Worm (Caenorhabditis elegans) whole organism, L1 larva: ENCODE results near the gene Y56A3A.28.

Experiments
- C04F5.9 ChIP-seq: sonication (generic microtip); optimal IDR thresholded peaks from 2 replicates; lab custom pipeline; 2016; ENCODE audit warnings: missing genetic modification characterization, missing compliant biosample characterization
- C16A3.4 ChIP-seq: fragments of 150-350 bp; optimal IDR thresholded peaks from 2 replicates; lab custom pipeline; 2014; ENCODE audit warnings: missing biosample characterization, missing genetic modification characterization
- blmp-1 ChIP-seq: fragments of 150-350 bp; optimal IDR thresholded peaks from 2 replicates; lab custom pipeline; 2014; ENCODE audit warnings: missing biosample characterization, missing genetic modification characterization
- ceh-88 ChIP-seq: fragments of 200-800 bp; sonication (Bioruptor generic); IDR thresholded peaks from 2 replicates; pipeline ENCODE4 v1.3.6; 2022; ENCODE audit warnings: missing genetic modification characterization, missing compliant biosample characterization
- dpl-1 ChIP-seq, 3 experiments: fragments of 150-350 bp in 2 of 3; sonication (generic microtip) in 1 of 3; optimal IDR thresholded peaks; 2 replicates each; lab custom pipeline; 2014 to 2017; ENCODE audit warnings: missing biosample characterization in 3 of 3, missing genetic modification characterization in 3 of 3, missing genetic modification reagents in 3 of 3
- dsc-1 ChIP-seq: sonication (generic microtip); optimal IDR thresholded peaks from 2 replicates; lab custom pipeline; 2016; ENCODE audit warnings: mild to moderate bottlenecking, missing genetic modification characterization, missing compliant biosample characterization
- efl-1 ChIP-seq, 4 experiments: fragments of 150-350 bp; optimal IDR thresholded peaks in 3 of 4; peaks in 1 of 4; 1 replicate in 1 of 4; 2 replicates in 3 of 4; lab custom pipeline; 2014; ENCODE audit warnings: missing biosample characterization in 2 of 4, missing genetic modification characterization in 2 of 4, missing genetic modification reagents in 2 of 4
- elt-2 ChIP-seq: sonication (generic microtip); optimal IDR thresholded peaks from 2 replicates; lab custom pipeline; 2016; ENCODE audit warnings: missing genetic modification characterization, mild to moderate bottlenecking, inconsistent platforms, missing compliant biosample characterization, missing genetic modification reagents
- elt-3 ChIP-seq, 6 experiments: fragments of 150-350 bp in 1 of 6; sonication (generic microtip); optimal IDR thresholded peaks; 2 replicates each; lab custom pipeline; 2017 to 2018; ENCODE audit warnings: missing biosample characterization in 6 of 6, missing genetic modification characterization in 6 of 6, inconsistent platforms in 1 of 6
- ets-5 ChIP-seq: fragments of 200-800 bp; sonication (Bioruptor generic); IDR thresholded peaks from 2 replicates; pipeline ENCODE4 v1.3.6; 2022; ENCODE audit warnings: missing genetic modification characterization, missing compliant biosample characterization
- fkh-10 ChIP-seq: sonication (generic microtip); optimal IDR thresholded peaks from 2 replicates; lab custom pipeline; 2017; ENCODE audit warnings: missing biosample characterization, missing genetic modification reagents, missing genetic modification characterization
- fkh-8 ChIP-seq: sonication (generic microtip); optimal IDR thresholded peaks from 2 replicates; lab custom pipeline; 2016; ENCODE audit warnings: mild to moderate bottlenecking, missing genetic modification characterization, missing compliant biosample characterization
- grh-1 ChIP-seq: fragments of 200-800 bp; sonication (Bioruptor generic); IDR thresholded peaks from 2 replicates; pipeline ENCODE4 v1.3.6; 2022; ENCODE audit warnings: missing genetic modification reagents, missing genetic modification characterization, missing compliant biosample characterization
- hlh-4 ChIP-seq: sonication (generic microtip); optimal IDR thresholded peaks from 2 replicates; lab custom pipeline; 2016; ENCODE audit warnings: mild to moderate bottlenecking, missing genetic modification characterization, missing compliant biosample characterization
- irx-1 ChIP-seq: sonication (generic microtip); optimal IDR thresholded peaks from 2 replicates; lab custom pipeline; 2016; ENCODE audit warnings: missing genetic modification characterization, missing compliant biosample characterization
- isw-1 ChIP-seq: fragments of 200-800 bp; sonication (Bioruptor generic); IDR thresholded peaks from 2 replicates; pipeline ENCODE4 v1.3.6; 2022; ENCODE audit warnings: missing genetic modification characterization, missing compliant biosample characterization
- lin-14 ChIP-seq: fragments of 200-800 bp; sonication (Bioruptor generic); optimal IDR thresholded peaks from 2 replicates; lab custom pipeline; 2018; ENCODE audit warnings: mild to moderate bottlenecking, missing genetic modification characterization, moderate library complexity, missing compliant biosample characterization
- lin-15B ChIP-seq: fragments of 150-350 bp; sonication (generic microtip); optimal IDR thresholded peaks from 3 replicates; lab custom pipeline; 2014; ENCODE audit warnings: missing biosample characterization, missing genetic modification characterization
- lin-35 ChIP-seq, 2 experiments: fragments of 150-350 bp; optimal IDR thresholded peaks; 2 replicates each; lab custom pipeline; 2014; ENCODE audit warnings: missing biosample characterization in 2 of 2, missing genetic modification characterization in 2 of 2, missing genetic modification reagents in 2 of 2
- lin-39 ChIP-seq: fragments of 150-350 bp; optimal IDR thresholded peaks from 2 replicates; lab custom pipeline; 2014; ENCODE audit warnings: missing biosample characterization, missing genetic modification reagents, missing genetic modification characterization
- lsy-2 ChIP-seq, 2 experiments: fragments of 150-350 bp; optimal IDR thresholded peaks; 2 replicates each; lab custom pipeline; 2014; ENCODE audit warnings: missing biosample characterization in 2 of 2, missing genetic modification characterization in 2 of 2
- mdl-1 ChIP-seq, 2 experiments: fragments of 150-350 bp; optimal IDR thresholded peaks; 2 replicates each; lab custom pipeline; 2014 to 2017; ENCODE audit warnings: missing biosample characterization in 2 of 2, missing genetic modification characterization in 2 of 2, inconsistent platforms in 1 of 2
- mep-1 ChIP-seq: fragments of 150-350 bp; optimal IDR thresholded peaks from 2 replicates; lab custom pipeline; 2014; ENCODE audit warnings: missing biosample characterization, missing genetic modification characterization
- nhr-20 ChIP-seq: sonication (generic microtip); optimal IDR thresholded peaks from 2 replicates; lab custom pipeline; 2016; ENCODE audit warnings: mild to moderate bottlenecking, missing genetic modification characterization, missing compliant biosample characterization
- nhr-47 ChIP-seq: sonication (generic microtip); optimal IDR thresholded peaks from 2 replicates; lab custom pipeline; 2016; ENCODE audit warnings: mild to moderate bottlenecking, missing genetic modification characterization, moderate library complexity, missing compliant biosample characterization
- nhr-71 ChIP-seq: sonication (generic microtip); optimal IDR thresholded peaks from 2 replicates; lab custom pipeline; 2016; ENCODE audit warnings: mild to moderate bottlenecking, missing genetic modification characterization, moderate library complexity, missing compliant biosample characterization
- nhr-85 ChIP-seq: sonication (generic microtip); peaks from one replicate; lab custom pipeline; 2016; ENCODE audit warnings: missing genetic modification characterization, inconsistent platforms, missing compliant biosample characterization
- nhr-90 ChIP-seq: sonication (generic microtip); optimal IDR thresholded peaks from 2 replicates; lab custom pipeline; 2016; ENCODE audit warnings: mild to moderate bottlenecking, missing genetic modification characterization, missing compliant biosample characterization; ENCODE audit not compliant: poor library complexity
- pax-3 ChIP-seq: fragments of 200-800 bp; sonication (Bioruptor generic); optimal IDR thresholded peaks from 2 replicates; lab custom pipeline; 2018; ENCODE audit warnings: mild to moderate bottlenecking, missing genetic modification characterization, moderate library complexity, missing compliant biosample characterization
- rnt-1 ChIP-seq: sonication (generic microtip); optimal IDR thresholded peaks from 2 replicates; lab custom pipeline; 2016; ENCODE audit warnings: mild to moderate bottlenecking, missing genetic modification characterization, moderate library complexity, missing compliant biosample characterization
- snu-23 ChIP-seq: sonication (generic microtip); optimal IDR thresholded peaks from 2 replicates; lab custom pipeline; 2016; ENCODE audit warnings: missing genetic modification characterization, missing compliant biosample characterization
- sox-4 ChIP-seq: sonication (generic microtip); optimal IDR thresholded peaks from 2 replicates; lab custom pipeline; 2016; ENCODE audit warnings: missing genetic modification characterization, missing compliant biosample characterization
- swsn-7 ChIP-seq: sonication (generic microtip); optimal IDR thresholded peaks from 2 replicates; lab custom pipeline; 2016; ENCODE audit warnings: missing genetic modification characterization, missing compliant biosample characterization
- tbx-2 ChIP-seq: sonication (generic microtip); optimal IDR thresholded peaks from 2 replicates; lab custom pipeline; 2016; ENCODE audit warnings: missing genetic modification characterization, missing compliant biosample characterization
- unc-30 ChIP-seq: sonication (generic microtip); optimal IDR thresholded peaks from 2 replicates; lab custom pipeline; 2017; ENCODE audit warnings: missing biosample characterization, missing genetic modification characterization
- unc-86 ChIP-seq: sonication (generic microtip); optimal IDR thresholded peaks from 2 replicates; lab custom pipeline; 2016; ENCODE audit warnings: missing genetic modification characterization, missing compliant biosample characterization
- vab-15 ChIP-seq: sonication (generic microtip); optimal IDR thresholded peaks from 2 replicates; lab custom pipeline; 2017; ENCODE audit warnings: missing genotype, mild to moderate bottlenecking, missing genetic modification characterization, missing compliant biosample characterization
- zip-4 ChIP-seq: fragments of 200-800 bp; sonication (Bioruptor generic); optimal IDR thresholded peaks from 2 replicates; lab custom pipeline; 2018; ENCODE audit warnings: mild to moderate bottlenecking, missing genetic modification characterization, moderate library complexity, missing compliant biosample characterization
- ztf-11 ChIP-seq, 2 experiments: sonication (generic microtip); optimal IDR thresholded peaks; 2 replicates each; lab custom pipeline; 2016 to 2017; ENCODE audit warnings: missing genetic modification characterization in 2 of 2, missing biosample characterization in 1 of 2, missing compliant biosample characterization in 1 of 2

Gene Y56A3A.28

DNA sequence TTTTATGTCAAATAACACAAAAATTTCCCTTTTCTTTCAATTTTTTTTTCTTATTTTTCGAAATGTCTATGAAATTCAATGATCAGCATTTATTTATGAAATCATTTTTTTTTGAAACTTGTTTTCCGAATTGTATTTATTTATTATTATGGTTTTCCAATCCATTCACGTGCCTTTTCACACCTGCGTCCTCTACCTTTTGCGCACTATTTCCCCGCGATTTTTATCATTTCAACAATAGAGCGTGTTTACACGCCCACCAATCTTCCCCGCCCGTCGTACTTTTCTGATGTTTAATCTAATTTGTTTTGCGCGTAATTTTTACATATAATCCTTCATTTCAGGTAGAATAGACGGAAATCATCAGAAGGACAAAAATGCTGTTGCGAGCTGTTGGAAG is 18.6 kb upstream of the Y56A3A.28 start, which contains the start of gene wah-1:
Gene wah-1 (plus strand): TSS at position 345 of the 400 bp plus-strand sequence.
- TF ChIP-seq rnt-1 (tag; lab: Kevin White, UChicago) (no peak), nhr-71 (tag; lab: Kevin White, UChicago) (peak; percentile 41), nhr-85 (tag; lab: Kevin White, UChicago) (peak; percentile 72), dpl-1 (GFP tag; optimal IDR thresholded peaks at IDR 0.05; lab: Kevin White, UChicago) (peak; percentile 2 to 40 (median 29)), efl-1 (optimal IDR thresholded peaks at IDR 0.05; lab: Kevin White, UChicago) (peak; percentile 28 to 32), efl-1 (GFP tag; optimal IDR thresholded peaks at IDR 0.05 in 1 of 2; lab: Kevin White, UChicago) (peak in 1 of 2 experiments; percentile 25), nhr-20 (peak; percentile 54), mep-1 (tag; lab: Kevin White, UChicago) (peak; percentile 51), sox-4 (tag; lab: Kevin White, UChicago) (no peak), lin-14 (no peak), blmp-1 (peak; percentile 66), mdl-1 (tag; optimal IDR thresholded peaks at IDR 0.05; lab: Kevin White, UChicago) (peak in 1 of 2 experiments; percentile 84), vab-15 (tag; lab: Kevin White, UChicago) (no peak), lin-15B (tag; lab: Kevin White, UChicago) (no peak), nhr-47 (tag; lab: Kevin White, UChicago) (peak; percentile 14), swsn-7 (tag; lab: Kevin White, UChicago) (peak; percentile 2), lsy-2 (tag; optimal IDR thresholded peaks at IDR 0.05; lab: Kevin White, UChicago) (peak; percentile 21 to 49), pax-3 (tag; lab: Kevin White, UChicago) (no peak), nhr-90 (tag; lab: Kevin White, UChicago) (peak; percentile 18), elt-3 (tag; optimal IDR thresholded peaks at IDR 0.05; lab: Kevin White, UChicago) (peak in 1 of 6 experiments; percentile 77), fkh-10 (GFP tag; lab: Kevin White, UChicago) (no peak), unc-86 (tag; lab: Kevin White, UChicago) (no peak), snu-23 (GFP tag; lab: Kevin White, UChicago) (peak; percentile 58), lin-35 (GFP tag; optimal IDR thresholded peaks at IDR 0.05; lab: Kevin White, UChicago) (peak in 1 of 2 experiments; percentile 71), lin-39 (no peak), ceh-88 (no peak), tbx-2 (tag; lab: Kevin White, UChicago) (peak; percentile 29), C16A3.4 (tag; lab: Kevin White, UChicago) (peak; percentile 25)

- TF ChIP-seq grh-1 (GFP tag; lab: Robert Waterston, UW) (no peak), dsc-1 (tag; lab: Kevin White, UChicago) (peak; percentile 21), fkh-8 (tag; lab: Kevin White, UChicago) (peak; percentile 34), C04F5.9 (tag; lab: Kevin White, UChicago) (no peak), irx-1 (tag; lab: Kevin White, UChicago) (no peak), ztf-11 (tag; optimal IDR thresholded peaks at IDR 0.05; lab: Kevin White, UChicago) (no peak), ets-5 (no peak), elt-2 (tag; lab: Kevin White, UChicago) (no peak), zip-4 (no peak), unc-30 (no peak), mdl-1 (tag; optimal IDR thresholded peaks at IDR 0.05; lab: Kevin White, UChicago) (no peak), hlh-4 (tag; lab: Kevin White, UChicago) (no peak), isw-1 (GFP tag; lab: Robert Waterston, UW) (no peak), blmp-1 (no peak), efl-1 (optimal IDR thresholded peaks at IDR 0.05; lab: Kevin White, UChicago) (no peak), efl-1 (GFP tag; optimal IDR thresholded peaks at IDR 0.05 in 1 of 2; lab: Kevin White, UChicago) (peak in 1 of 2 experiments; percentile 91)
Measured at ce11 chrIII:11985066-11985465, 13.9 kb upstream of the Y56A3A.28 start.
